Worm (Caenorhabditis elegans) whole organism, young adult: Measurements from ENCODE around the gene dnj-11.
"Not testable (repeated sequence)": the region's sequence is repeated elsewhere in the genome, so short reads cannot be mapped to it uniquely, and the experiment has no call there.

Source experiments
- B0336.3 ChIP-seq: fragments of 200-800 bp; sonication (Bioruptor generic); IDR thresholded peaks from 2 replicates; pipeline ENCODE4 v1.3.6; 2022; ENCODE audit warnings: missing genetic modification characterization, missing compliant biosample characterization
- F39B2.1 ChIP-seq: fragments of 200-800 bp; sonication (Bioruptor generic); IDR thresholded peaks from 2 replicates; pipeline ENCODE4 v1.3.6; 2022; ENCODE audit warnings: missing genetic modification reagents, missing genetic modification characterization, missing compliant biosample characterization
- Y53F4B.3 ChIP-seq: fragments of 200-800 bp; sonication (Bioruptor generic); IDR thresholded peaks from 2 replicates; pipeline ENCODE4 v1.3.6; 2022; ENCODE audit warnings: missing genetic modification reagents, missing genetic modification characterization, missing compliant biosample characterization
- Y53G8AR.9 ChIP-seq: fragments of 200-800 bp; sonication (Bioruptor generic); conservative IDR thresholded peaks from 2 replicates; pipeline ENCODE4 v1.3.6; 2022; ENCODE audit warnings: missing genetic modification reagents, missing genetic modification characterization, missing compliant biosample characterization
- Y56A3A.18 ChIP-seq: fragments of 200-800 bp; sonication (Bioruptor generic); IDR thresholded peaks from 2 replicates; pipeline ENCODE4 v1.3.6; 2022; ENCODE audit warnings: missing genetic modification reagents, missing genetic modification characterization, missing compliant biosample characterization
- Y67H2A.10 ChIP-seq: fragments of 200-800 bp; sonication (Bioruptor generic); conservative IDR thresholded peaks from 2 replicates; pipeline ENCODE4 v1.3.6; 2022; ENCODE audit warnings: missing genetic modification reagents, missing genetic modification characterization, missing compliant biosample characterization
- Y95B8A.8 ChIP-seq: fragments of 200-800 bp; sonication (Bioruptor generic); IDR thresholded peaks from 2 replicates; pipeline ENCODE4 v1.3.6; 2022; ENCODE audit warnings: missing genetic modification reagents, missing genetic modification characterization, missing compliant biosample characterization
- ZK185.1 ChIP-seq: sonication (generic microtip); optimal IDR thresholded peaks from 2 replicates; lab custom pipeline; 2016; ENCODE audit warnings: mild to moderate bottlenecking, missing genetic modification characterization, missing compliant biosample characterization; ENCODE audit not compliant: poor library complexity, severe bottlenecking
- attf-5 ChIP-seq: fragments of 200-800 bp; sonication (Bioruptor generic); optimal IDR thresholded peaks from 2 replicates; lab custom pipeline; 2018; ENCODE audit warnings: mild to moderate bottlenecking, missing genetic modification characterization, missing compliant biosample characterization
- attf-6 ChIP-seq: fragments of 200-800 bp; sonication (Bioruptor generic); IDR thresholded peaks from 2 replicates; pipeline ENCODE4 v1.3.6; 2022; ENCODE audit warnings: missing genetic modification reagents, missing genetic modification characterization, missing compliant biosample characterization
- cebp-1 ChIP-seq, 2 experiments: fragments of 200-800 bp in 1 of 2; sonication (Bioruptor generic) in 1 of 2; sonication (generic microtip) in 1 of 2; IDR thresholded peaks in 1 of 2; optimal IDR thresholded peaks in 1 of 2; 2 replicates each; pipeline versions ENCODE4 v1.3.6 to Lab custom; 2017 to 2022; ENCODE audit warnings: missing compliant biosample characterization in 2 of 2, missing genetic modification characterization in 2 of 2, mild to moderate bottlenecking in 1 of 2, missing genetic modification reagents in 1 of 2, moderate library complexity in 1 of 2
- egrh-3 ChIP-seq: fragments of 200-800 bp; sonication (Bioruptor generic); IDR thresholded peaks from 2 replicates; pipeline ENCODE4 v1.3.6; 2022; ENCODE audit warnings: missing genetic modification reagents, missing genetic modification characterization, missing compliant biosample characterization
- hmg-1.2 ChIP-seq: fragments of 200-800 bp; sonication (Bioruptor generic); IDR thresholded peaks from 2 replicates; pipeline ENCODE4 v1.3.6; 2022; ENCODE audit warnings: missing genetic modification reagents, missing genetic modification characterization, missing compliant biosample characterization
- hsf-1 ChIP-seq: fragments of 200-800 bp; sonication (Bioruptor generic); IDR thresholded peaks from 2 replicates; pipeline ENCODE4 v1.3.6; 2022; ENCODE audit warnings: missing genetic modification reagents, missing genetic modification characterization, missing compliant biosample characterization
- let-607 ChIP-seq, 2 experiments: fragments of 200-800 bp in 1 of 2; sonication (Bioruptor generic) in 1 of 2; sonication (generic microtip) in 1 of 2; optimal IDR thresholded peaks; 2 replicates each; lab custom pipeline; 2016 to 2018; ENCODE audit warnings: mild to moderate bottlenecking in 2 of 2, missing compliant biosample characterization in 2 of 2, missing genetic modification characterization in 2 of 2, moderate library complexity in 2 of 2, missing genotype in 1 of 2
- lin-54 ChIP-seq: fragments of 200-800 bp; sonication (Bioruptor generic); optimal IDR thresholded peaks from 2 replicates; lab custom pipeline; 2018; ENCODE audit warnings: mild to moderate bottlenecking, missing genetic modification characterization, missing compliant biosample characterization
- madf-3 ChIP-seq: fragments of 200-800 bp; sonication (Bioruptor generic); IDR thresholded peaks from 2 replicates; pipeline ENCODE4 v1.3.6; 2022; ENCODE audit warnings: missing genetic modification reagents, missing genetic modification characterization, missing compliant biosample characterization
- madf-6 ChIP-seq: fragments of 200-800 bp; sonication (Bioruptor generic); IDR thresholded peaks from 2 replicates; pipeline ENCODE4 v1.3.6; 2022; ENCODE audit warnings: missing genetic modification reagents, missing genetic modification characterization, missing compliant biosample characterization
- mcd-1 ChIP-seq: fragments of 200-800 bp; sonication (Bioruptor generic); IDR thresholded peaks from 2 replicates; pipeline ENCODE4 v1.3.6; 2022; ENCODE audit warnings: missing genetic modification reagents, missing genetic modification characterization, missing compliant biosample characterization
- mxl-1 ChIP-seq: sonication (generic microtip); optimal IDR thresholded peaks from 2 replicates; lab custom pipeline; 2016; ENCODE audit warnings: missing genetic modification characterization, missing compliant biosample characterization
- nfyb-1 ChIP-seq: fragments of 200-800 bp; sonication (Bioruptor generic); IDR thresholded peaks from 2 replicates; pipeline ENCODE4 v1.3.6; 2022; ENCODE audit warnings: missing genetic modification reagents, missing genetic modification characterization, missing compliant biosample characterization
- nhr-179 ChIP-seq: sonication (generic microtip); optimal IDR thresholded peaks from 2 replicates; lab custom pipeline; 2016; ENCODE audit warnings: mild to moderate bottlenecking, missing genetic modification characterization, missing compliant biosample characterization
- rec-8 ChIP-seq, 2 experiments: sonication (generic microtip); optimal IDR thresholded peaks; 2 replicates each; lab custom pipeline; 2016; ENCODE audit warnings: mild to moderate bottlenecking in 2 of 2, missing genetic modification characterization in 2 of 2, missing genetic modification reagents in 2 of 2, missing genotype in 2 of 2, missing biosample characterization in 1 of 2, missing compliant biosample characterization in 1 of 2, moderate library complexity in 1 of 2
- repo-1 ChIP-seq: sonication (generic microtip); optimal IDR thresholded peaks from 2 replicates; lab custom pipeline; 2017; ENCODE audit warnings: mild to moderate bottlenecking, missing genetic modification characterization, missing compliant biosample characterization
- rpc-1 ChIP-seq, 2 experiments: fragments of 150-350 bp in 1 of 2; sonication (generic microtip) in 1 of 2; optimal IDR thresholded peaks; 2 replicates each; lab custom pipeline; 2014 to 2018; ENCODE audit warnings: missing biosample characterization in 1 of 2, missing genetic modification characterization in 1 of 2, missing genetic modification reagents in 1 of 2, missing genotype in 1 of 2
- snpc-3.4 ChIP-seq: sonication (generic microtip); optimal IDR thresholded peaks from 2 replicates; lab custom pipeline; 2017; ENCODE audit warnings: missing genetic modification characterization, mild to moderate bottlenecking, missing compliant biosample characterization, antibody characterized with exemption, moderate library complexity, missing genotype, missing genetic modification reagents
- snpc-4 ChIP-seq, 5 experiments: fragments of 150-350 bp in 1 of 5; sonication (generic microtip) in 4 of 5; optimal IDR thresholded peaks; 2 replicates each; lab custom pipeline; 2014 to 2018; ENCODE audit warnings: missing genetic modification characterization in 5 of 5, missing biosample characterization in 3 of 5, antibody characterized with exemption in 2 of 5, mild to moderate bottlenecking in 2 of 5, missing compliant biosample characterization in 2 of 5, missing genotype in 2 of 5, moderate library complexity in 2 of 5, missing genetic modification reagents in 1 of 5
- zfh-2 ChIP-seq: fragments of 200-800 bp; sonication (Bioruptor generic); conservative IDR thresholded peaks from 2 replicates; pipeline ENCODE4 v1.3.6; 2022; ENCODE audit warnings: missing genetic modification reagents, missing genetic modification characterization, missing compliant biosample characterization
- ztf-18 ChIP-seq: sonication (generic microtip); optimal IDR thresholded peaks from 2 replicates; lab custom pipeline; 2016; ENCODE audit warnings: missing genotype, mild to moderate bottlenecking, missing genetic modification characterization, missing compliant biosample characterization
- ztf-22 ChIP-seq: fragments of 200-800 bp; sonication (Bioruptor generic); optimal IDR thresholded peaks from 2 replicates; lab custom pipeline; 2018; ENCODE audit warnings: mild to moderate bottlenecking, missing genetic modification characterization, moderate library complexity, missing compliant biosample characterization
- ztf-3 ChIP-seq: fragments of 200-800 bp; sonication (Bioruptor generic); optimal IDR thresholded peaks from 2 replicates; lab custom pipeline; 2018; ENCODE audit warnings: mild to moderate bottlenecking, missing genetic modification characterization, missing compliant biosample characterization

Gene dnj-11

DNA sequence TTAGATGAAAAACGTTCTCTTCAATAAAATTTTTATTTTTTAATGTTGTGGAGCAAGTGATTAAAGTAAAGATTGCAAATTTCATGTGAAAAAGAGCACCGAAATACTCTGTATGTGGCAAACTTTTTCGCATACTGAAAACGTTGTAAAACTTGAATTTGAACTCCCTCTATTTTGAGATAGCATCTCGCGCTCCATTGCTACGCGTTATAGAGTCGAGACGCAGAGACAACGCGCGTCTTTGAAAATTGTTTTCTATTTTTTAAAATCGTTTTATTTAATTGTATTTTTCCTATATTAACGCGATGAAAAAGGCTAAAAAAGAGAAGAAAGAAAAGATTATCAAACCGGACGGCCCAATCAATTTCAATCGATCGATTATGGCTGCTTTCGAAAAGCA is 37.1 kb upstream of the dnj-11 start, which contains the start of gene fan-1 (continued):
- TF ChIP-seq ztf-3 (GFP tag; lab: Kevin White, UChicago) = no peak
- peak; percentile 37 for TF ChIP-seq snpc-3.4
- TF ChIP-seq hmg-1.2 (GFP tag; lab: Robert Waterston, UW) = peak; percentile 88
- peak; percentile 93 for TF ChIP-seq lin-54 (GFP tag; lab: Kevin White, UChicago)
- no peak for TF ChIP-seq Y56A3A.18 (GFP tag; lab: Robert Waterston, UW)
- TF ChIP-seq F39B2.1 (GFP tag; lab: Robert Waterston, UW) = no peak
- TF ChIP-seq ZK185.1 = no peak
- no peak for TF ChIP-seq ztf-18 (tag; lab: Kevin White, UChicago)
- TF ChIP-seq madf-6 = no peak
- TF ChIP-seq rec-8 (tag; optimal IDR thresholded peaks at IDR 0.05; lab: Kevin White, UChicago) = no peak
- TF ChIP-seq Y95B8A.8 (GFP tag; lab: Robert Waterston, UW) = no peak
- no peak for TF ChIP-seq mxl-1 (tag; lab: Kevin White, UChicago)
- no peak for TF ChIP-seq let-607 (tag; optimal IDR thresholded peaks at IDR 0.05; lab: Kevin White, UChicago)
- TF ChIP-seq Y53F4B.3 = no peak
- TF ChIP-seq attf-6 = no peak
- TF ChIP-seq nhr-179 (tag; lab: Kevin White, UChicago) = no peak
- TF ChIP-seq egrh-3 (GFP tag; lab: Robert Waterston, UW) = no peak
- no peak for TF ChIP-seq madf-3 (GFP tag; lab: Robert Waterston, UW)
- TF ChIP-seq zfh-2 (GFP tag; lab: Robert Waterston, UW) = no peak

DNA sequence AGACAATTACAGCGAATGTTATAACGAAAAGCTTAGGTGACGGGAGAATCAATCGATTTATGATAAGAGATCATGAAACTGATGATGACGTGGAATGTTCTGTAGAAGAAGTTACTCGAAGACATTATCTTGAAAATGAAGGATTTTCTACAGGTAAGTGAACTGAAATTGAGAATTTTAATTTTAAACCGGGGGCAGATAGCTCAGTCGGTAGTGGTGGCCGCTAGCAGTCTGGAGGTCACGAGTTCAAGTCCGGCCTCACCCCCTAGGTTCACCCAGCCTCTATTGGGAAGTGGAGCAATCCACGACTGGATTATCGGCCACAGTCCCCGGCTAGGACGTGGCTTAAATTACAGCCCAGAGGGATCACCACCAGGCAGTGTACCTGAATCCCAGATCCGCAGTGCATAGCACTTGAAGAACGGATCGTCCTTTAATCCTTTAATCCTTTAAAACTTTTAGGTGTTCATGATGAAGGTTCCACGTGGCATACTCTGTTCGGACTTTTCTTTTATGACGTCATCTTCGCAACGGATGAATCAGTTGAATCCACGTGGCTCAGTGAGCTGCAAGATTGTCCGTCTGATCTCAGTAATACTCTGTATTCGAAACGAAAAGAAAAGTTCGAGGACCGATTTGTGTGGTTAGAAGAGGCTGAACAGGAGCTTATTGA is 34.2 kb upstream of the dnj-11 start:
- not testable (repeated sequence) for TF ChIP-seq snpc-4 (GFP tag; optimal IDR thresholded peaks at IDR 0.05; lab: Kevin White, UChicago); rpc-1 (optimal IDR thresholded peaks at IDR 0.05; lab: Kevin White, UChicago)
- peak in 1 of 4 experiments; percentile 5 for TF ChIP-seq snpc-4 (tag; optimal IDR thresholded peaks at IDR 0.05; lab: Kevin White, UChicago)
- TF ChIP-seq rpc-1 (tag; optimal IDR thresholded peaks at IDR 0.05; lab: Kevin White, UChicago) = peak; percentile 57

DNA sequence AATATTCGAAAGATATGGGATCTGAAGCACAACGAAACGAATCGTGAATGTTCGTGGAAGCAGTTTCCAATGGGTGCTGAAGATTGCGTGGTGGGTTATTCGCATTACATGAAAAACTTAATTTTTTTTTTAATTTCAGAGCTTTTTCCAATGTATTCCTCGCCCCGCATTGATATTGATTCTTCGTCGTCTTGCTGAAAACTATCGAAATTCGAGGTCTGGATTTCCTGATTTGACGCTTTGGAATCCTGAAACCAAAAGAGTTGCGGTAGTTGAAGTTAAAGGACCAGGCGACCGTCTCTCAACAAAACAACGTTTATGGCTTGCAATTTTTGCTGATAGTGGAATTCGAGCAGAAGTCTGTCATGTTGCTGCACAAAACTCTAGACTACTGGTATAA is 33.6 kb upstream of the dnj-11 start:
- TF ChIP-seq cebp-1 (GFP tag; IDR thresholded peaks at IDR 0.05; lab: Robert Waterston, UW) (no peak), cebp-1 (tag; optimal IDR thresholded peaks at IDR 0.05; lab: Kevin White, UChicago) (peak; percentile 27), mcd-1 (GFP tag; lab: Robert Waterston, UW) (no peak), Y53G8AR.9 (GFP tag; lab: Robert Waterston, UW) (0 out of 2 replicates have a peak, but pooled peaks have one; percentile 23), ztf-22 (GFP tag; lab: Kevin White, UChicago) (peak; percentile 6), nfyb-1 (GFP tag; lab: Robert Waterston, UW) (0 out of 2 replicates have a peak, but pooled peaks have one; percentile 7), hsf-1 (GFP tag; lab: Robert Waterston, UW) (0 out of 2 replicates have a peak, but pooled peaks have one; percentile 10), madf-6 (0 out of 2 replicates have a peak, but pooled peaks have one; percentile 29), nhr-179 (tag; lab: Kevin White, UChicago) (no peak), attf-5 (GFP tag; lab: Kevin White, UChicago) (no peak), B0336.3 (GFP tag; lab: Robert Waterston, UW) (peak; percentile 48; the same call in 1 of the 2 replicates), hmg-1.2 (GFP tag; lab: Robert Waterston, UW) (0 out of 2 replicates have a peak, but pooled peaks have one; percentile 12), repo-1 (tag; lab: Kevin White, UChicago) (peak; percentile 56), Y67H2A.10 (GFP tag; lab: Robert Waterston, UW) (no peak), Y95B8A.8 (GFP tag; lab: Robert Waterston, UW) (0 out of 2 replicates have a peak, but pooled peaks have one; percentile 22), snpc-4 (GFP tag; optimal IDR thresholded peaks at IDR 0.05; lab: Kevin White, UChicago) (no peak), snpc-4 (tag; optimal IDR thresholded peaks at IDR 0.05; lab: Kevin White, UChicago) (peak in 1 of 4 experiments; percentile 9)
